Worm (Caenorhabditis elegans) whole organism, L2 larva: Measurements from ENCODE around the gene Y43C5A.3.

ENCODE experiments used
- Y55F3AM.14 ChIP-seq: fragments of 200-800 bp; sonication (Bioruptor generic); optimal IDR thresholded peaks from 2 replicates; lab custom pipeline; 2018; ENCODE audit warnings: mild to moderate bottlenecking, missing genetic modification characterization, missing compliant biosample characterization
- lin-39 ChIP-seq: fragments of 150-350 bp; optimal IDR thresholded peaks from 2 replicates; lab custom pipeline; 2014; ENCODE audit warnings: missing biosample characterization, missing genetic modification reagents, missing genetic modification characterization

- TF ChIP-seq Y55F3AM.14 (GFP tag; lab: Kevin White, UChicago) (no peak), lin-39 (no peak)
Observed at ce11 chrIV:10318199-10318598, 44.4 kb downstream of the Y43C5A.3 start, which contains the start of gene R09E10.2.
